Worm (Caenorhabditis elegans): ENCODE results near the gene lipl-4.

DNA sequence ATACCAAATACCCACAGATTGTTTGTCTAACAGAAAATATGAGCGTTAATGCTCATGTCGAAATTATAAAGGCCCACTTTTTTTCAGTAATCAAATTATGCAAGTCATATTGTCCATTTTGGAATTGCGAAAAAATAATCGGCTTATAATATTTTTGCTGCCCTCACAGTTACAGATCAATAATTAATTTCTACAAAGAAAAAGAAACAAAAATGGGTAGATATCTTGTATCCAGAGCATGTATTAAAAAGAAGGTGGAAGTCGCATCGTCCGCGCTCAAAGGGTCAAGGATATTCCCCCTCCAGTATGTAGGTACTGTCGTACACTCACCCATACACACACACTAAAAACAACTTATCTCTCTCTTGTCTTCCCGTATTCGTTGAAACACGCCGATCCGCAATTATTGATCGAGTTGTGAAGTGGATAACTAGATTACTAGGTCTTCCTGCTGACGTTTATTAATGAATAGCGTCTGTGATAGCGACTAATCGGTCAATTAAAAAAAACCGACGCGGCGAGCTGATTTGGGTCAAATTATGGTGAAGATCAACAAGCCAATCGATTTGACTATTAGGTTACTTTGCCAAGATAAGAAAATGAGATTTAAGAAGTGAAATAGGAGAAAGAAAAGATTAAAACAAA lies 36.1 kb upstream of the lipl-4 start:
- TF ChIP-seq nhr-77 (tag; optimal IDR thresholded peaks at IDR 0.05) (no peak), egl-27 (tag; optimal IDR thresholded peaks at IDR 0.05) (no peak), fos-1 (tag; optimal IDR thresholded peaks at IDR 0.05) (no peak), pha-4 (tag; optimal IDR thresholded peaks at IDR 0.05) (no peak), fkh-10 (GFP tag; optimal IDR thresholded peaks at IDR 0.05) (no peak), ztf-11 (tag; optimal IDR thresholded peaks at IDR 0.05) (no peak), unc-62 (GFP tag; optimal IDR thresholded peaks at IDR 0.05) (no peak), nhr-67 (tag; optimal IDR thresholded peaks at IDR 0.05) (no peak), zag-1 (tag; optimal IDR thresholded peaks at IDR 0.05) (no peak), lin-15B (tag; optimal IDR thresholded peaks at IDR 0.05) (no peak), nhr-11 (tag; optimal IDR thresholded peaks at IDR 0.05) (no peak), mdl-1 (tag; optimal IDR thresholded peaks at IDR 0.05) (no peak), nhr-23 (tag; optimal IDR thresholded peaks at IDR 0.05) (peak; percentile 92), jun-1 (tag; optimal IDR thresholded peaks at IDR 0.05) (no peak)
